Fruit fly (Drosophila melanogaster): ENCODE data around the gene Pomp.

dm6 chr2L:20829309-20829708, 41.9 kb downstream of the Pomp start, which contains the start of gene CG31673:
- TF ChIP-seq psq (GFP tag; optimal IDR thresholded peaks at IDR 0.05) = no peak
- no peak for TF ChIP-seq Abd-B (GFP tag; optimal IDR thresholded peaks at IDR 0.05)
- no peak for TF ChIP-seq pan (optimal IDR thresholded peaks at IDR 0.05)
- no peak for TF ChIP-seq sv (GFP tag; optimal IDR thresholded peaks at IDR 0.05)
- no peak for TF ChIP-seq Hr78 (GFP tag; optimal IDR thresholded peaks at IDR 0.05)
